Worm (Caenorhabditis elegans) whole organism, L4 larva: Measurements from ENCODE around the gene msp-32.

Experiments used
- cey-2 ChIP-seq: sonication (generic microtip); optimal IDR thresholded peaks from 3 replicates; lab custom pipeline; 2017; ENCODE audit warnings: missing genetic modification characterization, mild to moderate bottlenecking, missing compliant biosample characterization, antibody characterized with exemption, borderline replicate concordance; ENCODE audit not compliant: insufficient read depth
- dmd-6 ChIP-seq: fragments of 200-800 bp; sonication (Bioruptor generic); IDR thresholded peaks from 2 replicates; pipeline ENCODE4 v1.3.6; 2022; ENCODE audit warnings: missing genetic modification reagents, missing genetic modification characterization, missing compliant biosample characterization
- egl-27 ChIP-seq: sonication (generic microtip); optimal IDR thresholded peaks from 3 replicates; lab custom pipeline; 2017; ENCODE audit warnings: missing biosample characterization, missing genetic modification reagents, missing genetic modification characterization
- fos-1 ChIP-seq: fragments of 150-350 bp; optimal IDR thresholded peaks from 2 replicates; lab custom pipeline; 2014; ENCODE audit warnings: missing biosample characterization, missing genetic modification characterization
- hlh-30 ChIP-seq: sonication (generic microtip); optimal IDR thresholded peaks from 2 replicates; lab custom pipeline; 2017; ENCODE audit warnings: antibody characterized with exemption, mild to moderate bottlenecking, missing genetic modification characterization, missing compliant biosample characterization; ENCODE audit not compliant: insufficient read depth
- hmg-1.1 ChIP-seq: fragments of 200-800 bp; sonication (Bioruptor generic); IDR thresholded peaks from 2 replicates; pipeline ENCODE4 v1.3.6; 2022; ENCODE audit warnings: missing genetic modification reagents, missing genetic modification characterization, missing compliant biosample characterization
- jun-1 ChIP-seq: fragments of 150-350 bp; optimal IDR thresholded peaks from 2 replicates; lab custom pipeline; 2014; ENCODE audit warnings: missing biosample characterization, missing genetic modification reagents, missing genetic modification characterization
- nhr-10 ChIP-seq: fragments of 150-350 bp; optimal IDR thresholded peaks from 2 replicates; lab custom pipeline; 2014; ENCODE audit warnings: missing biosample characterization, missing genetic modification characterization
- nhr-11 ChIP-seq: fragments of 150-350 bp; optimal IDR thresholded peaks from 2 replicates; lab custom pipeline; 2014; ENCODE audit warnings: missing biosample characterization, missing genetic modification characterization
- nhr-28 ChIP-seq: fragments of 150-350 bp; optimal IDR thresholded peaks from 2 replicates; lab custom pipeline; 2014; ENCODE audit warnings: missing biosample characterization, missing genetic modification characterization
- nhr-42 ChIP-seq: fragments of 200-800 bp; sonication (Bioruptor generic); IDR thresholded peaks from 2 replicates; pipeline ENCODE4 v1.3.6; 2022; ENCODE audit warnings: missing genetic modification characterization, missing compliant biosample characterization

ce11 chrII:4905331-4905730, 6.7 kb downstream of the msp-32 start:
- TF ChIP-seq nhr-42 (GFP tag; lab: Robert Waterston, UW) (no peak), fos-1 (tag; lab: Kevin White, UChicago) (no peak), cey-2 (tag; lab: Kevin White, UChicago) (no peak), nhr-10 (no peak), hlh-30 (tag; lab: Kevin White, UChicago) (no peak), hmg-1.1 (GFP tag; lab: Robert Waterston, UW) (no peak), dmd-6 (GFP tag; lab: Robert Waterston, UW) (no peak), jun-1 (tag; lab: Kevin White, UChicago) (no peak), nhr-28 (tag; lab: Kevin White, UChicago) (no peak), nhr-11 (tag; lab: Kevin White, UChicago) (no peak), egl-27 (tag; lab: Kevin White, UChicago) (no peak)
